Fruit fly (Drosophila melanogaster): ENCODE data around the gene mtsh.

mtsh gene

DNA sequence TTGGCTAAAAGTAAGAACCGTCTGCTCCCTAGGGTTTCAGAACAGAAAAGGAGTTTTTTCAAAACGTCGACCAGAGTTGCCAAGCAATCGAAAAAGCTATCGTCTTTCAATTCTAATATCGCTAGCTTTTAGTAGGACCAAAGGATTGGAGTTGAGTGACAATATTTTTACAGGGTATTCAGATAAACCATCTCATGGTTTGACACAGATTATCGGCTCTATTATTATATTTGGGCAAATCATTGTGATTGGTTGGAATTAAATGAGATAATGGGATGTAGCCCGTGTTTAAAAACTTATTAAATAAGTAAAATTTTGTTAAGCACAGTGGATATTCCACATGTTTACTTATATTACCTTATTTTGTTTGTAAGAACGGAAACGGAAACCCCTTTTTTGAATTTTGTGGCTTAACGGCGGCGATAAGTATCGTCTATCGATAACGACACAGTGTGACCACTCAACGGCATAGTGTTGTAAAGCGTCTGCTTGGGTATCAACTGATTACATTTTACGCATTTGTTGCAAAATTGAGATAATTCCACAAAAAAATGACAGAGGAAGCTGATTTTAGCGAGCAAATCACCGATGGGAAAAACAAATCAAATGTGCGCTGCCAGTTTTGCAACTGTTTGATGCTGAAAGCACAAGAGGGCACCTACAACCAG, at the start of gene mtsh, which contains the start of gene strat (continued):
- TF ChIP-seq dac (GFP tag; optimal IDR thresholded peaks at IDR 0.05) (no peak), salr (GFP tag; optimal IDR thresholded peaks at IDR 0.05) (peak in 1 of 2 experiments; percentile 32), Smox (GFP tag; optimal IDR thresholded peaks at IDR 0.05) (no peak), CG6163 (GFP tag; IDR thresholded peaks at IDR 0.05) (no peak), Ets21C (GFP tag; optimal IDR thresholded peaks at IDR 0.05) (no peak), CG34406 (GFP tag; optimal IDR thresholded peaks at IDR 0.05) (no peak), CG11902 (GFP tag; optimal IDR thresholded peaks at IDR 0.05) (no peak), CG6854 (GFP tag; optimal IDR thresholded peaks at IDR 0.05) (peak; percentile 57)

DNA sequence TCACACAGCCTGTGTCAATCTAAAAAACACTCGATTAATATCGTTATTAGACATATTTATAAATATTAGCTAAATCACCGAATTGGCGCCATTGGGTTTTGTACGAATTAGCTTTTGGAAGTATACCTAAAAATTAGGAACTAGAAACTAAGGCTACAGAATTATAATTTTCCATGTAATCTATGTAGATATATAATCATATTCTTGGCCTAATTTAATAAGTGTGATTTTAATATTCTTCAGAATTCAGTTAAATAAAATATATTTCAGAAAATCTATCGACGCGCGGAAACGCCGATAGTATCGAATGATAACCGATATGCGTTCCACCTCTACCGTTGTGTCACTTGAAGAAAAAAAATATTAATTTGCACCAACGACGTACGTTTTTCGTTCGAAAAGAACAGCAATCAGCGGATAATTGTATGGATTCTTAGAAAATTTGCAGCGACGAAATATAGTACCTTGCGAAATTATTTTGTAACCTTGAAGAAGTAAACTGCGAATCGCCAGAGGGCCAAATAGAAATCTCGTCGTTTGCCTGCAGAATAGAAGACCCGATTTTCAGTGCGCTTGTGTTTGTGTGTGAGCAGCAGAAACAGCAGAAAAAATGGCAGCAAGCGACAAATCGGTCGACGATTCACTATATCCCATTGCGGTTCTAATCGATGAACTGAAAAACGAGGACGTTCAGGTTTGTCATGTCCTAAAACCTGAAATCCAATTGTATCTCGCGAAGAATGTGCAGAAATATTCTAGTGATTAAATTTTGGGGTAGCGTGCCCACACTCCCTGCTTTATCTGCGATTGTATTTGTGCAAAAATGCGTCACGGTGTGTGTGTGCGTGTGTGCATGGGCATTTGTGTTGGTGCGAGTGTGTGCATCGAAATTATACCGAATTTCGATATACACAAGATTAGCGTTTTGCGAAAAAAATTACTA, 46.3 kb upstream of the mtsh start, which contains the start of gene Pp2A-29B:
TSS of gene Pp2A-29B (plus strand) at position 338 of the 943 bp plus-strand sequence.
- TF ChIP-seq CG6854 (GFP tag; optimal IDR thresholded peaks at IDR 0.05) (no peak), Sox15 (GFP tag; optimal IDR thresholded peaks at IDR 0.05) (no peak), CG8119 (GFP tag; IDR thresholded peaks at IDR 0.05) (no peak), Eip78C (GFP tag) (peak; percentile 77), spab (GFP tag; optimal IDR thresholded peaks at IDR 0.05) (no peak), CG6792 (GFP tag; optimal IDR thresholded peaks at IDR 0.05) (no peak), CG1621 (tag; optimal IDR thresholded peaks at IDR 0.05) (no peak), Eip93F (GFP tag; optimal IDR thresholded peaks at IDR 0.05) (no peak), vri (GFP tag; optimal IDR thresholded peaks at IDR 0.05) (peak; percentile 27), CG6808 (GFP tag; optimal IDR thresholded peaks at IDR 0.05) (no peak), dac (GFP tag; optimal IDR thresholded peaks at IDR 0.05) (no peak), Ets21C (GFP tag; optimal IDR thresholded peaks at IDR 0.05) (peak; percentile 50), topi (GFP tag; optimal IDR thresholded peaks at IDR 0.05) (peak; percentile 39), salr (GFP tag; optimal IDR thresholded peaks at IDR 0.05) (no peak), CG11294 (GFP tag; IDR thresholded peaks at IDR 0.05) (no peak), pdm3 (GFP tag; optimal IDR thresholded peaks at IDR 0.05) (peak; percentile 46), Met (GFP tag; optimal IDR thresholded peaks at IDR 0.05) (peak; percentile 40), net (GFP tag; optimal IDR thresholded peaks at IDR 0.05) (no peak), CG15336 (GFP tag; IDR thresholded peaks at IDR 0.05) (no peak), Sox14 (GFP tag; optimal IDR thresholded peaks at IDR 0.05) (no peak), CG11762 (GFP tag; optimal IDR thresholded peaks at IDR 0.05; ENCODE audit: insufficient read depth) (no peak), CG8632 (GFP tag; optimal IDR thresholded peaks at IDR 0.05) (no peak), CG32006 (GFP tag; optimal IDR thresholded peaks at IDR 0.05) (no peak), CG9139 (GFP tag; optimal IDR thresholded peaks at IDR 0.05) (no peak), fd85E (GFP tag; optimal IDR thresholded peaks at IDR 0.05) (no peak), CG34406 (GFP tag; optimal IDR thresholded peaks at IDR 0.05) (no peak), CG6163 (GFP tag; IDR thresholded peaks at IDR 0.05) (0 out of 3 replicates have a peak, but pooled peaks have one; percentile 6), esn (GFP tag; optimal IDR thresholded peaks at IDR 0.05) (peak; percentile 54), svp (GFP tag) (peak; percentile 82), Sox102F (GFP tag; optimal IDR thresholded peaks at IDR 0.05) (peak; percentile 42), fd59A (GFP tag; optimal IDR thresholded peaks at IDR 0.05) (no peak), eg (GFP tag; IDR thresholded peaks at IDR 0.05) (no peak), fkh (GFP tag; optimal IDR thresholded peaks at IDR 0.05) (peak; percentile 75), CG10631 (GFP tag; optimal IDR thresholded peaks at IDR 0.05) (peak; percentile 45), cyc (GFP tag; optimal IDR thresholded peaks at IDR 0.05) (peak; percentile 10), CG3919 (GFP tag; optimal IDR thresholded peaks at IDR 0.05) (no peak), dsx (GFP tag; optimal IDR thresholded peaks at IDR 0.05; ENCODE audit: poor library complexity, severe bottlenecking) (no peak), ss (GFP tag; optimal IDR thresholded peaks at IDR 0.05) (peak in 1 of 2 experiments; percentile 48), OdsH (GFP tag; optimal IDR thresholded peaks at IDR 0.05) (peak; percentile 36), CG8319 (GFP tag; optimal IDR thresholded peaks at IDR 0.05) (no peak), CG6276 (GFP tag; optimal IDR thresholded peaks at IDR 0.05) (no peak), Blimp-1 (GFP tag; optimal IDR thresholded peaks at IDR 0.05) (no peak), CG10669 (GFP tag; optimal IDR thresholded peaks at IDR 0.05) (peak; percentile 19)
